Fruit fly (Drosophila melanogaster): ENCODE data around the gene CG10646.

The CG10646 gene

dm6 chr3L:12471471-12471978 lies 32.2 kb downstream of the CG10646 start, which contains the start of gene CG10616 (continued):
- TF ChIP-seq ci (GFP tag; IDR thresholded peaks at IDR 0.05) (no peak), abd-A (tag; optimal IDR thresholded peaks at IDR 0.05) (no peak), onecut (GFP tag; IDR thresholded peaks at IDR 0.05) (no peak), GATAe (GFP tag; conservative IDR thresholded peaks at IDR 0.05) (no peak), CG3995 (GFP tag; optimal IDR thresholded peaks at IDR 0.05) (peak; percentile 35), CG2889 (GFP tag; IDR thresholded peaks at IDR 0.05) (no peak), emc (GFP tag; optimal IDR thresholded peaks at IDR 0.05) (no peak), CG7556 (GFP tag; optimal IDR thresholded peaks at IDR 0.05) (no peak), Max (GFP tag; optimal IDR thresholded peaks at IDR 0.05) (no peak), CG7987 (GFP tag; optimal IDR thresholded peaks at IDR 0.05) (no peak), tna (GFP tag; IDR thresholded peaks at IDR 0.05; ENCODE audit: partially characterized antibody) (peak; percentile 71), schlank (tag; optimal IDR thresholded peaks at IDR 0.05) (no peak), Sox100B (GFP tag; optimal IDR thresholded peaks at IDR 0.05) (no peak), mld (GFP tag; IDR thresholded peaks at IDR 0.05; ENCODE audit: partially characterized antibody) (peak; percentile 79; the same call in 2 of the 3 replicates), crp (GFP tag; optimal IDR thresholded peaks at IDR 0.05) (no peak), sug (tag; optimal IDR thresholded peaks at IDR 0.05) (peak; percentile 69), CG2202 (tag; optimal IDR thresholded peaks at IDR 0.05) (no peak), CG4707 (GFP tag; optimal IDR thresholded peaks at IDR 0.05) (no peak), Lpt (GFP tag; optimal IDR thresholded peaks at IDR 0.05) (no peak), CG2116 (GFP tag; optimal IDR thresholded peaks at IDR 0.05) (peak; percentile 71), ato (GFP tag; IDR thresholded peaks at IDR 0.05; ENCODE audit: partially characterized antibody) (peak; percentile 66), CG6813 (GFP tag; optimal IDR thresholded peaks at IDR 0.05) (no peak), CG1024 (GFP tag; IDR thresholded peaks at IDR 0.05) (no peak), Elba2 (GFP tag; optimal IDR thresholded peaks at IDR 0.05) (no peak), MTF-1 (GFP tag; optimal IDR thresholded peaks at IDR 0.05; ENCODE audit: borderline replicate concordance) (no peak), CG1602 (GFP tag; optimal IDR thresholded peaks at IDR 0.05) (no peak), Ravus (GFP tag; IDR thresholded peaks at IDR 0.05) (no peak), CG6254 (GFP tag; optimal IDR thresholded peaks at IDR 0.05) (no peak), Bteb2 (GFP tag; optimal IDR thresholded peaks at IDR 0.05) (no peak), CG15601 (tag; optimal IDR thresholded peaks at IDR 0.05) (no peak), Ptx1 (GFP tag; IDR thresholded peaks at IDR 0.05) (no peak), ranshi (GFP tag; IDR thresholded peaks at IDR 0.05) (no peak), CG17359 (tag; optimal IDR thresholded peaks at IDR 0.05) (no peak), bowl (GFP tag; IDR thresholded peaks at IDR 0.05) (no peak), Atf-2 (GFP tag; optimal IDR thresholded peaks at IDR 0.05) (no peak), CG18599 (GFP tag; optimal IDR thresholded peaks at IDR 0.05) (no peak), sc (optimal IDR thresholded peaks at IDR 0.05) (no peak), sc (GFP tag; optimal IDR thresholded peaks at IDR 0.05) (no peak), stwl (tag; optimal IDR thresholded peaks at IDR 0.05) (peak; percentile 85), fd64A (GFP tag; optimal IDR thresholded peaks at IDR 0.05) (no peak), CG8924 (tag; optimal IDR thresholded peaks at IDR 0.05) (no peak), CG11093 (GFP tag; IDR thresholded peaks at IDR 0.05) (no peak), bbx (GFP tag; IDR thresholded peaks at IDR 0.05; ENCODE audit: partially characterized antibody) (peak; percentile 83; the same call in 1 of the 2 replicates), CG8290 (GFP tag; optimal IDR thresholded peaks at IDR 0.05) (no peak), CG8290 (tag; optimal IDR thresholded peaks at IDR 0.05) (no peak), ftz-f1 (GFP tag; optimal IDR thresholded peaks at IDR 0.05) (no peak), tin (GFP tag; optimal IDR thresholded peaks at IDR 0.05) (no peak), hkb (optimal IDR thresholded peaks at IDR 0.05) (no peak), hkb (GFP tag; IDR thresholded peaks at IDR 0.05) (no peak), CG9437 (GFP tag; optimal IDR thresholded peaks at IDR 0.05) (no peak), Atf6 (GFP tag; IDR thresholded peaks at IDR 0.05) (no peak)
